Fruit fly (Drosophila melanogaster) whole organism, embryonic: ENCODE results near the gene CG9926.

Experiments
- CG5180 ChIP-seq: fragments of 200-800 bp; sonication (Bioruptor generic); optimal IDR thresholded peaks from 3 replicates; lab custom pipeline; 2017; ENCODE audit warnings: missing biosample characterization, missing genetic modification characterization, mild to moderate bottlenecking, moderate library complexity, missing genetic modification reagents
- Dfd ChIP-seq, 2 experiments: fragments of >200 bp; optimal IDR thresholded peaks; 2 replicates each; lab custom pipeline; 2017; ENCODE audit warnings: missing biosample characterization in 2 of 2, missing genetic modification characterization in 2 of 2
- HLH3B ChIP-seq: fragments of 200-800 bp; sonication (Bioruptor generic); IDR thresholded peaks from 2 replicates; pipeline ENCODE4 v1.3.6; 2022; ENCODE audit warnings: missing biosample characterization, missing genetic modification characterization
- PHDP ChIP-seq: fragments of 200-800 bp; sonication (Bioruptor generic); optimal IDR thresholded peaks from 3 replicates; lab custom pipeline; 2018; ENCODE audit warnings: missing biosample characterization, mild to moderate bottlenecking, missing genetic modification characterization, moderate library complexity
- chif ChIP-seq, 2 experiments: fragments of 200-800 bp; sonication (Bioruptor generic); optimal IDR thresholded peaks; 3 replicates each; lab custom pipeline; 2016; ENCODE audit warnings: missing biosample characterization in 2 of 2, missing genetic modification characterization in 2 of 2
- slp2 ChIP-seq: fragments of 200-800 bp; sonication (Bioruptor generic); optimal IDR thresholded peaks from 2 replicates; lab custom pipeline; 2016; ENCODE audit warnings: missing biosample characterization, missing genetic modification characterization

DNA sequence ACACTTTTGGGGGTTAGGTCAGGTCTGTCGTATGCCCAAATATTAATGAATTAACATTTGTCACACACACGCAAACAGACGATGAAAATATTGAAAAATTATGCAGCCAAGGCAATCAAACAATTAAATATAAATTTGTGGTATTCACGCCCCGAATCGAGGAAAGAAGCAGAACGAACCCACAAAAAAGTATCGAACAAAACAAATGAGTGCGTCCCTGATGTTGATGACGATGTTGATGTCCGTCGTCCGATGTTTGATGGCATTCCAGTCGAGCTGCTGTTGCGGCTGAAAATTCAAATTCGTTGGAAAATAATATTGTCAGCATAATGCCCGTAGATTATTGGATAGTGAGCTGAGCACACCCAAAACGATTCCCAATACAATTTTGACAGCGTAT lies 41.9 kb downstream of the CG9926 start:
- TF ChIP-seq Dfd (GFP tag; optimal IDR thresholded peaks at IDR 0.05; lab: Kevin White, UChicago) = no peak
- no peak for TF ChIP-seq HLH3B (GFP tag; lab: Robert Waterston, UW)
- no peak for TF ChIP-seq PHDP (tag; lab: Kevin White, UChicago)
- no peak for TF ChIP-seq chif (GFP tag; optimal IDR thresholded peaks at IDR 0.05; lab: Kevin White, UChicago)
- no peak for TF ChIP-seq slp2 (GFP tag; lab: Kevin White, UChicago)
- no peak for TF ChIP-seq CG5180 (GFP tag; lab: Kevin White, UChicago)
